Fruit fly (Drosophila melanogaster): ENCODE measurements around the gene Uro.

The Uro gene

dm6 chr2L:7811249-7812002 lies 31.5 kb downstream of the Uro start, which contains the start of gene LanB1:
TSS of gene LanB1 (plus strand) at chr2L:7811438.
- TF ChIP-seq CTCF (optimal IDR thresholded peaks at IDR 0.05) (no peak), CG8478 (optimal IDR thresholded peaks at IDR 0.05) (no peak)

dm6 chr2L:7812555-7813339 lies 32.9 kb downstream of the Uro start:
- TF ChIP-seq CTCF (optimal IDR thresholded peaks at IDR 0.05) (no peak), CG8478 (optimal IDR thresholded peaks at IDR 0.05) (no peak)

- TF ChIP-seq CG8478 (optimal IDR thresholded peaks at IDR 0.05), result no peak
- TF ChIP-seq CTCF (optimal IDR thresholded peaks at IDR 0.05), result no peak
Observed at dm6 chr2L:7813357-7813756, 33.5 kb downstream of the Uro start.

dm6 chr2L:7820408-7820807 lies 40.5 kb downstream of the Uro start:
- TF ChIP-seq CTCF (optimal IDR thresholded peaks at IDR 0.05) (no peak), CG8478 (optimal IDR thresholded peaks at IDR 0.05) (no peak)

dm6 chr2L:7820851-7821250 lies 41.0 kb downstream of the Uro start, which contains the start of gene CG7115:
TSS of gene CG7115 (plus strand) at chr2L:7821151.
- TF ChIP-seq CG8478 (optimal IDR thresholded peaks at IDR 0.05) (no peak), CTCF (optimal IDR thresholded peaks at IDR 0.05) (no peak)

- TF ChIP-seq CTCF (optimal IDR thresholded peaks at IDR 0.05) (no peak), CG8478 (optimal IDR thresholded peaks at IDR 0.05) (no peak)
Observed at dm6 chr2L:7821279-7821848, 41.5 kb downstream of the Uro start.

- TF ChIP-seq CTCF (optimal IDR thresholded peaks at IDR 0.05) (peak in 1 of 2 experiments; percentile 22), CG8478 (optimal IDR thresholded peaks at IDR 0.05) (no peak)
Observed at dm6 chr2L:7827045-7828004, 47.4 kb downstream of the Uro start, which contains the start of the genes Rack1 and mts. TSS of gene Rack1 (minus strand) at chr2L:7827315. TSS of gene mts (plus strand) at chr2L:7827650.

- TF ChIP-seq CG8478 (optimal IDR thresholded peaks at IDR 0.05) (no peak), CTCF (optimal IDR thresholded peaks at IDR 0.05) (peak; percentile 22 to 60)
Observed at dm6 chr2L:7828231-7828630, 48.3 kb downstream of the Uro start.

- TF ChIP-seq CG8478 (optimal IDR thresholded peaks at IDR 0.05) (no peak), CTCF (optimal IDR thresholded peaks at IDR 0.05) (no peak)
Observed at dm6 chr2L:7828901-7829300, 49.0 kb downstream of the Uro start.

Data from S2 (cell line).